Worm (Caenorhabditis elegans): Measurements from ENCODE around the gene srw-119.

Gene srw-119

DNA sequence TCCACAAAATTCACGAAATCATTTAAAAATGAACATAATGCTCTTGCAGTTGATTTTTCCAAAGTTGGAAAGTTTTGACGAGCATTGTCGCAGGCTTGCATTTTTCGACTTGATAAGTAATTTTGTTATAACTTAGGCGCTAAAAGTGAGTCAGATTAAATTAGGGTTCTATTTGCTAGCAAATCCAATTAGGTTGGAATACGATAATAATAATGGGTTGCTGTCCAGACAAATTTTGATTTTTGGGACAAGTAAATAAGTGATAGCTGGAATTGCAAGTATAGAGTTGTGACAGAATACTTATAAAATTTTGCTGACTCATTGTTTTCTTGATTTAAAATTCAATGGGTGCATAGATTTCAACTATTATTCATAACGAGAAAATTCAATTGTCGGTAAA lies 6.3 kb upstream of the srw-119 start, which contains the start of gene srw-112:
srw-112 (minus strand) TSS at position 101 of the 400 bp plus-strand sequence.
- TF ChIP-seq tbx-9 (tag; optimal IDR thresholded peaks at IDR 0.05; ENCODE audit: borderline replicate concordance) = no peak
- no peak for TF ChIP-seq ztf-6 (GFP tag; IDR thresholded peaks at IDR 0.05)
- TF ChIP-seq egl-44 (GFP tag; IDR thresholded peaks at IDR 0.05) = no peak
- TF ChIP-seq lsl-1 (GFP tag; optimal IDR thresholded peaks at IDR 0.05) = no peak
- no peak for TF ChIP-seq zim-3 (tag; optimal IDR thresholded peaks at IDR 0.05)

DNA sequence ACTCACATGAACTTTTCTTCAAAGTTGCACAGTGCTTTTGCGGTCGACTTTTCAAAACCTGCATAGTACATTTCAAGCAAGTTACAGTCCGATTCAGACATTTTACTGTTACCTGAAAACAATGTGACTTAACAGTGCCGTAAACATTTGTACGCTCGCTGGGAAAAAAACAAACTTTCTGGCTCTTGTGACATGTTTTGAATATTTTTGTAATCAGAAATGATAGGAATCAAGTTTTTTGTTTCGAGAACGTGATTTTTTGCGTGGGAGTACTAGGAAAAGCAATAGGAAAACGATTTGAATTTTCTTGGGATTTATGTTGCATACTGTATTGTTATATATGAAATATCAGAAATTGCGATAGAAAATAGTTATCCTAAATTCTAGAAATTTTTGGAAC lies 3.5 kb downstream of the srw-119 start, which contains the start of gene srw-120:
srw-120 (minus strand) TSS at position 101 of the 400 bp plus-strand sequence.
- no peak for TF ChIP-seq dox-1 (GFP tag; IDR thresholded peaks at IDR 0.05)
- no peak for TF ChIP-seq ceh-79 (tag; optimal IDR thresholded peaks at IDR 0.05)
- TF ChIP-seq sptf-2 (GFP tag; optimal IDR thresholded peaks at IDR 0.05) = no peak
- TF ChIP-seq attf-6 (GFP tag; IDR thresholded peaks at IDR 0.05) = no peak
- TF ChIP-seq ceh-91 (GFP tag; IDR thresholded peaks at IDR 0.05) = no peak

- no peak for TF ChIP-seq C17E4.6 (GFP tag; IDR thresholded peaks at IDR 0.05)
- TF ChIP-seq hmg-1.2 (GFP tag; IDR thresholded peaks at IDR 0.05) = no peak
- no peak for TF ChIP-seq ceh-100 (GFP tag; IDR thresholded peaks at IDR 0.05)
- no peak for TF ChIP-seq lin-54 (GFP tag; optimal IDR thresholded peaks at IDR 0.05)
- no peak for TF ChIP-seq him-1 (tag; optimal IDR thresholded peaks at IDR 0.05)
- no peak for TF ChIP-seq ccch-3 (GFP tag; optimal IDR thresholded peaks at IDR 0.05)
- no peak for TF ChIP-seq Y53G8AR.9 (GFP tag; conservative IDR thresholded peaks at IDR 0.05)
- no peak for TF ChIP-seq T26A5.8 (tag; optimal IDR thresholded peaks at IDR 0.05)
- TF ChIP-seq tbp1 (GFP tag; optimal IDR thresholded peaks at IDR 0.05) = no peak
- TF ChIP-seq rcor-1 (GFP tag; IDR thresholded peaks at IDR 0.05) = no peak
- TF ChIP-seq attf-5 (GFP tag; optimal IDR thresholded peaks at IDR 0.05) = no peak
- no peak for TF ChIP-seq nhr-27 (tag; optimal IDR thresholded peaks at IDR 0.05)
- no peak for TF ChIP-seq aptf-2 (GFP tag; conservative IDR thresholded peaks at IDR 0.05)
Observed at ce11 chrV:2993816-2994215, 5.8 kb downstream of the srw-119 start, which contains the start of gene srw-115. TSS of gene srw-115 (minus strand) at chrV:2993916.

- TF ChIP-seq pha-4 (tag; optimal IDR thresholded peaks at IDR 0.05) (no peak), mxl-1 (tag; optimal IDR thresholded peaks at IDR 0.05) (no peak), F39B2.1 (GFP tag; IDR thresholded peaks at IDR 0.05) (no peak), hsf-1 (GFP tag; IDR thresholded peaks at IDR 0.05) (no peak), repo-1 (tag; optimal IDR thresholded peaks at IDR 0.05) (no peak), aptf-3 (GFP tag; IDR thresholded peaks at IDR 0.05) (no peak), dpff-1 (tag; optimal IDR thresholded peaks at IDR 0.05) (no peak), hlh-12 (tag; optimal IDR thresholded peaks at IDR 0.05) (no peak), snpc-1.1 (tag; optimal IDR thresholded peaks at IDR 0.05; ENCODE audit: insufficient read depth) (no peak), Y56A3A.18 (GFP tag; IDR thresholded peaks at IDR 0.05) (no peak), nfya-1 (tag; optimal IDR thresholded peaks at IDR 0.05; ENCODE audit: borderline replicate concordance, insufficient read depth) (no peak), ztf-18 (tag; optimal IDR thresholded peaks at IDR 0.05) (no peak), ceh-40 (GFP tag; IDR thresholded peaks at IDR 0.05) (no peak)
Observed at ce11 chrV:2992060-2992459, 7.6 kb downstream of the srw-119 start.
